Fruit fly (Drosophila melanogaster): ENCODE results near the gene CG12182.

CG12182 gene

dm6 chr3L:2614222-2614621, 14.8 kb upstream of the CG12182 start (continued):
- TF ChIP-seq CG11762 (GFP tag; optimal IDR thresholded peaks at IDR 0.05; ENCODE audit: insufficient read depth) (no peak), topi (GFP tag; optimal IDR thresholded peaks at IDR 0.05) (peak; percentile 4), CG11902 (GFP tag; optimal IDR thresholded peaks at IDR 0.05) (no peak), esn (GFP tag; optimal IDR thresholded peaks at IDR 0.05) (peak; percentile 14), CG6792 (GFP tag; optimal IDR thresholded peaks at IDR 0.05) (no peak), CG15336 (GFP tag; IDR thresholded peaks at IDR 0.05) (peak; percentile 16; the same call in 1 of the 2 replicates), CG10631 (GFP tag; optimal IDR thresholded peaks at IDR 0.05) (no peak), fd59A (GFP tag; optimal IDR thresholded peaks at IDR 0.05) (no peak), CG34406 (GFP tag; optimal IDR thresholded peaks at IDR 0.05) (no peak), Eip75B (GFP tag; optimal IDR thresholded peaks at IDR 0.05) (no peak), CG6163 (GFP tag; IDR thresholded peaks at IDR 0.05) (no peak), CG8319 (GFP tag; optimal IDR thresholded peaks at IDR 0.05) (no peak), CG6276 (GFP tag; optimal IDR thresholded peaks at IDR 0.05) (peak; percentile 21), Eip78C (GFP tag) (peak; percentile 67), CG9139 (GFP tag; optimal IDR thresholded peaks at IDR 0.05) (no peak), CG16779 (tag; optimal IDR thresholded peaks at IDR 0.05) (no peak), fkh (GFP tag; optimal IDR thresholded peaks at IDR 0.05) (no peak), lz (GFP tag; optimal IDR thresholded peaks at IDR 0.05) (no peak), net (GFP tag; optimal IDR thresholded peaks at IDR 0.05) (no peak), pdm3 (GFP tag; optimal IDR thresholded peaks at IDR 0.05) (peak; percentile 33), OdsH (GFP tag; optimal IDR thresholded peaks at IDR 0.05) (peak; percentile 1)

- peak; percentile 8 for TF ChIP-seq Eip78C (GFP tag)
- no peak for TF ChIP-seq CG6163 (GFP tag; IDR thresholded peaks at IDR 0.05)
- TF ChIP-seq Gug (GFP tag; IDR thresholded peaks at IDR 0.05) = no peak
- 0 out of 2 replicates have a peak, but pooled peaks have one; percentile 6 for TF ChIP-seq CG15336 (GFP tag; IDR thresholded peaks at IDR 0.05)
- peak; percentile 20 for TF ChIP-seq svp (GFP tag)
- no peak for TF ChIP-seq CG32006 (GFP tag; optimal IDR thresholded peaks at IDR 0.05)
- TF ChIP-seq CG31627 (GFP tag; optimal IDR thresholded peaks at IDR 0.05) = no peak
These were observed 9.4 kb upstream of the CG12182 start for dm6 chr3L:2608825-2609224.

DNA sequence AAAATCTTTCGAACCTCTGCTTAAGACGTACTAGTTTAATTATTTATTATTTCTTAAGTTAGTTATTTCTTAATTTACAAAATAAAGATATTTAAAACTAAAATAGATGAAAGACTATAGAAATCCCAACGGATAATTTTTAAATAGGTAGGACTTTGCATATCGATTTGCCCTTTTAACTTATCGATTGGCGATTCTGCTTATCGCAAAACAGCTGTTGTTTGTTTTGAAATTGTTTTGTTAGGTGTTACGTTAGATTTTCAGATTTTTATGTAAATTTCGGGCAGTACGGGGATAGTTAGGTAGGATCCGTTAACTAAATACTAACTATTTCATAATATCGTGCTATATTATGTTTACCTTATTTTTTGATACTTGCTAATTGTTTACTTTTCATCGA, 765 bp upstream of the CG12182 start, which contains the start of gene CG16986:
CG16986 (plus strand) TSS at position 188 of the 400 bp plus-strand sequence.
- TF ChIP-seq CG34406 (GFP tag; optimal IDR thresholded peaks at IDR 0.05) (no peak), OdsH (GFP tag; optimal IDR thresholded peaks at IDR 0.05) (no peak), ss (GFP tag; optimal IDR thresholded peaks at IDR 0.05) (no peak), Blimp-1 (GFP tag; optimal IDR thresholded peaks at IDR 0.05) (no peak), topi (GFP tag; optimal IDR thresholded peaks at IDR 0.05) (no peak), spab (GFP tag; optimal IDR thresholded peaks at IDR 0.05) (no peak), lz (GFP tag; optimal IDR thresholded peaks at IDR 0.05) (no peak), Met (GFP tag; optimal IDR thresholded peaks at IDR 0.05) (no peak), CG6276 (GFP tag; optimal IDR thresholded peaks at IDR 0.05) (no peak), Sox14 (GFP tag; optimal IDR thresholded peaks at IDR 0.05) (no peak), eg (GFP tag; IDR thresholded peaks at IDR 0.05) (no peak), CG8119 (GFP tag; IDR thresholded peaks at IDR 0.05) (no peak), salr (GFP tag; optimal IDR thresholded peaks at IDR 0.05) (no peak)

dm6 chr3L:2595481-2595880, 3.9 kb downstream of the CG12182 start, which contains the start of gene CG16984:
CG16984 (plus strand) TSS chr3L:2595781.
- TF ChIP-seq CG6163 (GFP tag; IDR thresholded peaks at IDR 0.05) (no peak), CG10631 (GFP tag; optimal IDR thresholded peaks at IDR 0.05) (no peak), CG31627 (GFP tag; optimal IDR thresholded peaks at IDR 0.05) (no peak), OdsH (GFP tag; optimal IDR thresholded peaks at IDR 0.05) (no peak), Sox14 (GFP tag; optimal IDR thresholded peaks at IDR 0.05) (no peak), Smox (GFP tag; optimal IDR thresholded peaks at IDR 0.05) (no peak), spab (GFP tag; optimal IDR thresholded peaks at IDR 0.05) (no peak), CG4318 (GFP tag; optimal IDR thresholded peaks at IDR 0.05) (no peak)

All from whole organism, prepupa.